Worm (Caenorhabditis elegans): Measurements from ENCODE around the gene C11D2.4.
A peak's percentile ranks its signal among the peaks of the same experiment; 100 is the strongest.

C11D2.4 gene

ce11 chrIV:6200249-6200648 lies 43.5 kb upstream of the C11D2.4 start:
- TF ChIP-seq mls-2 (tag; optimal IDR thresholded peaks at IDR 0.05) (no peak), drap-1 (GFP tag; optimal IDR thresholded peaks at IDR 0.05) (no peak), lin-13 (tag; optimal IDR thresholded peaks at IDR 0.05) (no peak), unc-62 (GFP tag; optimal IDR thresholded peaks at IDR 0.05) (no peak), tbx-8 (GFP tag; optimal IDR thresholded peaks at IDR 0.05) (no peak), unc-39 (tag; optimal IDR thresholded peaks at IDR 0.05) (no peak), nhr-12 (tag; optimal IDR thresholded peaks at IDR 0.05) (no peak), ceh-43 (GFP tag; optimal IDR thresholded peaks at IDR 0.05) (no peak), pha-4 (tag; optimal IDR thresholded peaks at IDR 0.05) (no peak), nhr-28 (tag; optimal IDR thresholded peaks at IDR 0.05) (no peak), nhr-237 (tag; optimal IDR thresholded peaks at IDR 0.05) (no peak), ceh-39 (tag; optimal IDR thresholded peaks at IDR 0.05) (no peak), snpc-4 (tag; optimal IDR thresholded peaks at IDR 0.05) (no peak), ham-2 (GFP tag; optimal IDR thresholded peaks at IDR 0.05) (no peak)

- TF ChIP-seq blmp-1 (tag; optimal IDR thresholded peaks at IDR 0.05): no peak
- no peak for TF ChIP-seq unc-62 (GFP tag; optimal IDR thresholded peaks at IDR 0.05)
- no peak for TF ChIP-seq elt-1 (tag; optimal IDR thresholded peaks at IDR 0.05; ENCODE audit: borderline replicate concordance, insufficient read depth)
- TF ChIP-seq nhr-76 (tag; optimal IDR thresholded peaks at IDR 0.05): no peak
- no peak for TF ChIP-seq tbx-8 (GFP tag; optimal IDR thresholded peaks at IDR 0.05)
- TF ChIP-seq flh-1 (GFP tag; optimal IDR thresholded peaks at IDR 0.05): no peak
- TF ChIP-seq ceh-39 (tag; optimal IDR thresholded peaks at IDR 0.05): no peak
- no peak for TF ChIP-seq ces-1 (GFP tag; optimal IDR thresholded peaks at IDR 0.05)
- TF ChIP-seq mep-1 (tag; optimal IDR thresholded peaks at IDR 0.05): no peak
- no peak for TF ChIP-seq mls-2 (tag; optimal IDR thresholded peaks at IDR 0.05)
- TF ChIP-seq sptf-1 (tag; optimal IDR thresholded peaks at IDR 0.05): no peak
- no peak for TF ChIP-seq hlh-1 (tag; optimal IDR thresholded peaks at IDR 0.05)
- no peak for TF ChIP-seq M03D4.4 (tag; optimal IDR thresholded peaks at IDR 0.05)
- TF ChIP-seq cnd-1 (tag; optimal IDR thresholded peaks at IDR 0.05): no peak
- no peak for TF ChIP-seq zip-8 (tag; optimal IDR thresholded peaks at IDR 0.05)
- no peak for TF ChIP-seq pha-4 (tag; optimal IDR thresholded peaks at IDR 0.05)
These were observed 30.4 kb upstream of the C11D2.4 start for ce11 chrIV:6187160-6187559.

ce11 chrIV:6185578-6185977 lies 28.8 kb upstream of the C11D2.4 start, which contains the start of gene asp-9:
Gene asp-9, plus strand, starts transcription at chrIV:6185889.
- TF ChIP-seq lin-13 (tag; optimal IDR thresholded peaks at IDR 0.05): no peak
- TF ChIP-seq elt-1 (tag; optimal IDR thresholded peaks at IDR 0.05; ENCODE audit: borderline replicate concordance, insufficient read depth): no peak
- no peak for TF ChIP-seq tbx-8 (GFP tag; optimal IDR thresholded peaks at IDR 0.05)
- no peak for TF ChIP-seq nhr-76 (tag; optimal IDR thresholded peaks at IDR 0.05)

- TF ChIP-seq elt-3 (tag; optimal IDR thresholded peaks at IDR 0.05) (no peak), ceh-43 (GFP tag; optimal IDR thresholded peaks at IDR 0.05) (no peak), flh-1 (GFP tag; optimal IDR thresholded peaks at IDR 0.05) (no peak), snpc-4 (tag; optimal IDR thresholded peaks at IDR 0.05) (no peak)
These were observed 27.0 kb upstream of the C11D2.4 start, which contains the start of gene unc-77 for ce11 chrIV:6183757-6184156. Gene unc-77, minus strand, starts transcription at chrIV:6183857.

ce11 chrIV:6177383-6177782 lies 20.6 kb upstream of the C11D2.4 start:
- peak; percentile 75 for TF ChIP-seq ces-1 (GFP tag; optimal IDR thresholded peaks at IDR 0.05)
- no peak for TF ChIP-seq bed-3 (GFP tag; optimal IDR thresholded peaks at IDR 0.05)

ce11 chrIV:6172959-6173358 lies 16.2 kb upstream of the C11D2.4 start:
- TF ChIP-seq ces-1 (GFP tag; optimal IDR thresholded peaks at IDR 0.05) (peak; percentile 12), bed-3 (GFP tag; optimal IDR thresholded peaks at IDR 0.05) (no peak)

- no peak for TF ChIP-seq ces-1 (GFP tag; optimal IDR thresholded peaks at IDR 0.05)
- TF ChIP-seq ham-2 (GFP tag; optimal IDR thresholded peaks at IDR 0.05): no peak
- TF ChIP-seq drap-1 (GFP tag; optimal IDR thresholded peaks at IDR 0.05): no peak
These were observed 9.0 kb upstream of the C11D2.4 start for ce11 chrIV:6165787-6166186.

Data from whole organism, mixed stage, embryonic.